Worm (Caenorhabditis elegans) whole organism, L3 larva: ENCODE results near the gene M117.6.

Experiments
- R02D3.7 ChIP-seq: fragments of 150-350 bp; optimal IDR thresholded peaks from 2 replicates; lab custom pipeline; 2014; ENCODE audit warnings: missing biosample characterization, missing genetic modification characterization
- ZK546.5 ChIP-seq: sonication (generic microtip); optimal IDR thresholded peaks from 2 replicates; lab custom pipeline; 2017; ENCODE audit warnings: missing biosample characterization, missing genetic modification characterization
- aly-2 ChIP-seq: fragments of 150-350 bp; optimal IDR thresholded peaks from 2 replicates; lab custom pipeline; 2014; ENCODE audit warnings: missing biosample characterization, missing genetic modification characterization
- ceh-28 ChIP-seq: fragments of 150-350 bp; optimal IDR thresholded peaks from 2 replicates; lab custom pipeline; 2014; ENCODE audit warnings: missing biosample characterization, missing genetic modification reagents, missing genetic modification characterization
- daf-12 ChIP-seq: fragments of 150-350 bp; optimal IDR thresholded peaks from 2 replicates; lab custom pipeline; 2014; ENCODE audit warnings: missing biosample characterization, missing genetic modification reagents, missing genetic modification characterization
- egl-27 ChIP-seq: sonication (generic microtip); optimal IDR thresholded peaks from 4 replicates; lab custom pipeline; 2017; ENCODE audit warnings: missing biosample characterization, missing genetic modification reagents, missing genetic modification characterization
- egl-5 ChIP-seq: fragments of 150-350 bp; optimal IDR thresholded peaks from 2 replicates; lab custom pipeline; 2017; ENCODE audit warnings: missing biosample characterization, missing genetic modification reagents, missing genetic modification characterization, inconsistent platforms
- elt-1 ChIP-seq: fragments of 150-350 bp; optimal IDR thresholded peaks from 2 replicates; lab custom pipeline; 2014; ENCODE audit warnings: missing biosample characterization, missing genetic modification characterization
- elt-2 ChIP-seq: sonication (generic microtip); optimal IDR thresholded peaks from 2 replicates; lab custom pipeline; 2016; ENCODE audit warnings: missing genetic modification reagents, mild to moderate bottlenecking, missing genetic modification characterization, missing compliant biosample characterization
- elt-3 ChIP-seq, 3 experiments: fragments of 150-350 bp in 1 of 3; sonication (generic microtip) in 2 of 3; optimal IDR thresholded peaks; 2 replicates in 2 of 3; 4 replicates in 1 of 3; lab custom pipeline; 2014 to 2017; ENCODE audit warnings: missing biosample characterization in 3 of 3, missing genetic modification characterization in 3 of 3
- eor-1 ChIP-seq, 2 experiments: fragments of 150-350 bp; optimal IDR thresholded peaks; 2 replicates each; lab custom pipeline; 2014 to 2018; ENCODE audit warnings: missing biosample characterization in 2 of 2, missing genetic modification characterization in 2 of 2
- fkh-2 ChIP-seq: fragments of 150-350 bp; optimal IDR thresholded peaks from 2 replicates; lab custom pipeline; 2014; ENCODE audit warnings: missing biosample characterization, missing genetic modification reagents, missing genetic modification characterization
- fos-1 ChIP-seq: fragments of 150-350 bp; optimal IDR thresholded peaks from 2 replicates; lab custom pipeline; 2014; ENCODE audit warnings: missing biosample characterization, missing genetic modification characterization
- hmg-11 ChIP-seq: sonication (generic microtip); optimal IDR thresholded peaks from 2 replicates; lab custom pipeline; 2016; ENCODE audit warnings: missing genetic modification characterization, missing compliant biosample characterization
- jun-1 ChIP-seq: fragments of 150-350 bp; optimal IDR thresholded peaks from 2 replicates; lab custom pipeline; 2014; ENCODE audit warnings: missing biosample characterization, missing genetic modification reagents, missing genetic modification characterization
- lin-39 ChIP-seq: fragments of 150-350 bp; optimal IDR thresholded peaks from 2 replicates; lab custom pipeline; 2018; ENCODE audit warnings: missing biosample characterization, missing genetic modification reagents, missing genetic modification characterization
- lsy-12 ChIP-seq: sonication (generic microtip); optimal IDR thresholded peaks from 2 replicates; lab custom pipeline; 2016; ENCODE audit warnings: mild to moderate bottlenecking, missing genetic modification characterization, missing compliant biosample characterization
- mdl-1 ChIP-seq: fragments of 150-350 bp; optimal IDR thresholded peaks from 2 replicates; lab custom pipeline; 2014; ENCODE audit warnings: missing biosample characterization, missing genetic modification characterization
- mml-1 ChIP-seq: fragments of 150-350 bp; sonication (generic microtip); optimal IDR thresholded peaks from 3 replicates; lab custom pipeline; 2014; ENCODE audit warnings: missing biosample characterization, missing genetic modification characterization
- nfya-1 ChIP-seq: sonication (generic microtip); optimal IDR thresholded peaks from 2 replicates; lab custom pipeline; 2017; ENCODE audit warnings: missing genetic modification characterization, mild to moderate bottlenecking, missing compliant biosample characterization, antibody characterized with exemption, moderate library complexity; ENCODE audit not compliant: insufficient read depth
- nhr-12 ChIP-seq: fragments of 150-350 bp; optimal IDR thresholded peaks from 2 replicates; lab custom pipeline; 2014; ENCODE audit warnings: missing biosample characterization, missing genetic modification characterization
- nhr-23 ChIP-seq: fragments of 150-350 bp; optimal IDR thresholded peaks from 2 replicates; lab custom pipeline; 2014; ENCODE audit warnings: missing biosample characterization, missing genetic modification reagents, missing genetic modification characterization
- nhr-25 ChIP-seq: sonication (generic microtip); optimal IDR thresholded peaks from 2 replicates; lab custom pipeline; 2017; ENCODE audit warnings: missing biosample characterization, missing genetic modification characterization
- nhr-28 ChIP-seq: fragments of 150-350 bp; optimal IDR thresholded peaks from 2 replicates; lab custom pipeline; 2014; ENCODE audit warnings: missing biosample characterization, missing genetic modification characterization
- nhr-43 ChIP-seq: sonication (generic microtip); optimal IDR thresholded peaks from 2 replicates; lab custom pipeline; 2016; ENCODE audit warnings: mild to moderate bottlenecking, missing genetic modification characterization, missing compliant biosample characterization; ENCODE audit not compliant: poor library complexity, severe bottlenecking
- nhr-67 ChIP-seq: fragments of 150-350 bp; optimal IDR thresholded peaks from 2 replicates; lab custom pipeline; 2014; ENCODE audit warnings: missing biosample characterization, missing genetic modification characterization
- nhr-76 ChIP-seq: fragments of 150-350 bp; sonication (generic microtip); optimal IDR thresholded peaks from 5 replicates; lab custom pipeline; 2014; ENCODE audit warnings: missing biosample characterization, missing genetic modification characterization
- pha-4 ChIP-seq: fragments of 150-350 bp; optimal IDR thresholded peaks from 2 replicates; lab custom pipeline; 2014; ENCODE audit warnings: missing biosample characterization, missing genetic modification reagents, missing genetic modification characterization
- sea-2 ChIP-seq: fragments of 150-350 bp; sonication (generic microtip); optimal IDR thresholded peaks from 4 replicates; lab custom pipeline; 2014; ENCODE audit warnings: missing biosample characterization, missing genetic modification reagents, missing genetic modification characterization
- skn-1 ChIP-seq: fragments of 150-350 bp; optimal IDR thresholded peaks from 2 replicates; lab custom pipeline; 2014; ENCODE audit warnings: missing biosample characterization, missing genetic modification characterization
- snpc-4 ChIP-seq: fragments of 150-350 bp; optimal IDR thresholded peaks from 2 replicates; lab custom pipeline; 2014; ENCODE audit warnings: missing biosample characterization, missing genetic modification characterization
- tbx-2 ChIP-seq: sonication (generic microtip); optimal IDR thresholded peaks from 2 replicates; lab custom pipeline; 2016; ENCODE audit warnings: mild to moderate bottlenecking, missing genetic modification characterization, missing compliant biosample characterization
- ztf-11 ChIP-seq: fragments of 150-350 bp; optimal IDR thresholded peaks from 2 replicates; lab custom pipeline; 2014; ENCODE audit warnings: missing biosample characterization, missing genetic modification characterization

Gene M117.6

DNA sequence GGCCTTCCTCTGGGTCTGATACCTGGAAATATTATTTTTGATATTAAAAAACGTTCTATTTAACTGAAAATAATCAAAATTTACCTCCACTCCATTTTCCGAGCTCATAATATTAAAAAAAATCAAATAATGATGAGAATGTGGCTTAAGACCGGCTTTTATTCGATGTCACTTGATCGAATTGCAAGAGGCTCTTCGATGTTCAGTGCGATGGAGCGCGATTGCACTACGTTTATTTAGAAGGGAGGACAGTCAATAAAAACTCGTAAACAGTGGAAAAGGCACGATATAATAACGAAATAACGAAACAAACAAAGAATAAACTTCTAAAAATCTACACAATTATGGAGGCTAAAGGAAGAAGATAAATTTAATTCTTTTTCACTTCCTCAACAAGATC is 26.9 kb upstream of the M117.6 start, which contains the start of gene tag-30 (continued):
- TF ChIP-seq mdl-1 (tag; lab: Kevin White, UChicago) = no peak
- TF ChIP-seq mml-1 (tag; lab: Kevin White, UChicago) = no peak
- TF ChIP-seq lsy-12 (tag; lab: Kevin White, UChicago) = no peak
- no peak for TF ChIP-seq nhr-28
- TF ChIP-seq jun-1 (tag; lab: Kevin White, UChicago) = no peak
- TF ChIP-seq ztf-11 (tag; lab: Kevin White, UChicago) = no peak
- no peak for TF ChIP-seq nhr-12 (tag; lab: Kevin White, UChicago)
- peak; percentile 10 for TF ChIP-seq nhr-43
- TF ChIP-seq nfya-1 = no peak
- no peak for TF ChIP-seq egl-27
- TF ChIP-seq nhr-67 (tag; lab: Kevin White, UChicago) = no peak

DNA sequence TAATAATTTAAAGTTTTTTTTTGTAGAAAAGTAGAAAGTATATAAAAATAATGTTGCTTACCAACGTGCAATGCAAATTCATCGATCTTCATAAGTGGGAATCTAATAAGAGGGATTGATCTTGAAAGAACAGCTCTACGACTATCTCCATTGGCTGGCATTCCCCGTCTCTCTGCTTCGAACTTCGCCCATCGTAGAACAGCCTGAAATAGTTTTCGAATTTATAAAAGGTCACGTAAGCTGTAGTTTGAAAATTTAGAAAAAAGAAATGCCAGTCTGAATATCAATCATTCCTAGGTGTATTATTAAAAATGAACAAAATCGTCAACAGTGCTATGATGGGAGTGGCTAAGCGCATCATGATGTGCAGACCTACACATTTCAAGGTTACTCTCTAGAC is 24.0 kb upstream of the M117.6 start, which contains the start of gene F38H4.5:
Gene F38H4.5, plus strand, starts transcription at position 301 of the 400 bp plus-strand sequence.
- TF ChIP-seq R02D3.7 (tag; lab: Kevin White, UChicago) (no peak), lin-39 (no peak), mdl-1 (tag; lab: Kevin White, UChicago) (no peak)
- TF ChIP-seq, all 47 proteins: peak for 0

DNA sequence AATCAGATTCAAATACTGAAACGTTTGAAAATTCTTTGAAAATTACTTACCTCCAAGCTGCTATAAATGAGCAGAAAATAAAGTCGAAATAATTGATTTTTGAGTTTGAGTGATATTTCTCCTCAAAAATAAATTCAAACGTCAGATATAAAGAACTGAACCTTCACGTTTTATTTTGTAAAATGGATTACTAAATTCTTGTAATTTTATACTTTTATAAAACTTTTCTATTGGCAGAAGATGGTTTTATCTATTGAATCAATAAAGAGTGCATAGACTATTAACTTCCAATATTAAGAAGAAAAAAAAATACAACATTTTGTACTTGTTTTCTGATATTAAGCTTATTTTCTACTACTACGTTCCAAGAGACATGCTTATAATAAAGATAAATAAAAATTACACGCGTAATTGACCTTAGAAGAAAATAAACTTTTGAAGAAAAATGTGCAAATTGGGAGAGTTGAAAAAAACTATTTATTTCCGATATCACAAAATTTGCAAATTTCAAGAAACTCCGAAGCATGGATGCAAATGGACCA is 19.9 kb upstream of the M117.6 start, which contains the start of the genes F38H4.6 and F38H4.4:
Gene F38H4.6, minus strand, starts transcription at position 101 of the 542 bp plus-strand sequence.
Gene F38H4.4, plus strand, starts transcription at position 492 of the 542 bp plus-strand sequence.
- TF ChIP-seq elt-2 (tag; lab: Kevin White, UChicago) (no peak), nhr-12 (tag; lab: Kevin White, UChicago) (no peak), aly-2 (tag; lab: Kevin White, UChicago) (no peak), elt-3 (tag; optimal IDR thresholded peaks at IDR 0.05; lab: Kevin White, UChicago) (no peak), nhr-43 (no peak), tbx-2 (tag; lab: Kevin White, UChicago) (no peak), nhr-23 (tag; lab: Kevin White, UChicago) (no peak), nhr-76 (tag; lab: Kevin White, UChicago) (no peak)
- TF ChIP-seq, all 47 proteins: peak for 0

DNA sequence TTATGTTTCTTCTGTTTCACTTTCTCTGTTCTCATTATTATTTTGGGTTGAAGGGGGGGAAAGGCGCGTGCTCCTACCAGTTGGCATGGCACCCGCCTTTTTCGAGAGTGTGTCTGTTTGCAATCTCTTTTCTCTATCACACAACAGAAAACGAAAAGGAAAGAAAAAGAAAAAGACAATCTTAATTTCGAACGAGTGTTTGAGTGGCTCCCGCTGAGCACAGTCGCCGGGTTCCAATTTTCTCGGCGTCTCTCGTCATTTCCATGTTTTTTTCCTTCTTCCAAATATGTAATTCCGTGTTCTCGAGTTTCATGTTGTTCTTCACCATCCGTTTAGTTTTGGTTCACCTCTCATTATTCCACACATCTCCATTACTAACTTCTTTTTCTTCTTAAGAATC is 14.2 kb upstream of the M117.6 start, which contains the start of gene F38H4.3:
Gene F38H4.3, plus strand, starts transcription at position 301 of the 400 bp plus-strand sequence.
- no peak for TF ChIP-seq daf-12 (tag; lab: Kevin White, UChicago)
- peak; percentile 56 for TF ChIP-seq pha-4 (tag; lab: Kevin White, UChicago)

DNA sequence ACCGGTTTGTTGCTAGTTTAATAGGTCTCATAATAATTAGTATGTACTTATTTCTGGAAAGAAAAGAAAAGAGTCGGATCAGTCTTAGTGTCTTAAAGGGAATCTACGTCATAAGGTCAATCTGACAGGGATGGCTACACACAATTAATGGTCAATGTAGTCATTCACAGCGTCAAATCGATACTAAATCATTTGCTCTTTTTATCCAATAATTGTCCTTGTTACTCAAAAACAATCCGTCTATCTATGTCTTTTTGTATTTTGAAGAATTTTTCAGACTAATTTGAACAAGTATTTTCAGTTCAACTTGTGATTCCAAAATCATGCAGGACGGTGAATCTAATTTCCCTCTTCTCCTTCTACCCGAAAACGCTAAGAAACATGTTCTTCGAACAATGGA is 10.7 kb upstream of the M117.6 start, which contains the start of gene fbxb-3:
Gene fbxb-3, plus strand, starts transcription at position 301 of the 400 bp plus-strand sequence.
- TF ChIP-seq fos-1 (tag; lab: Kevin White, UChicago) (no peak), skn-1 (tag; lab: Kevin White, UChicago) (no peak), tbx-2 (tag; lab: Kevin White, UChicago) (no peak), aly-2 (tag; lab: Kevin White, UChicago) (no peak), nfya-1 (no peak), eor-1 (tag; optimal IDR thresholded peaks at IDR 0.05; lab: Kevin White, UChicago) (no peak), egl-27 (no peak), hmg-11 (tag; lab: Kevin White, UChicago) (no peak), nhr-12 (tag; lab: Kevin White, UChicago) (no peak), sea-2 (GFP tag; lab: Kevin White, UChicago) (no peak), egl-5 (tag; lab: Kevin White, UChicago) (no peak), daf-12 (tag; lab: Kevin White, UChicago) (no peak), ceh-28 (tag; lab: Kevin White, UChicago) (no peak), nhr-23 (tag; lab: Kevin White, UChicago) (no peak)
- TF ChIP-seq, all 47 proteins: peak for 0

DNA sequence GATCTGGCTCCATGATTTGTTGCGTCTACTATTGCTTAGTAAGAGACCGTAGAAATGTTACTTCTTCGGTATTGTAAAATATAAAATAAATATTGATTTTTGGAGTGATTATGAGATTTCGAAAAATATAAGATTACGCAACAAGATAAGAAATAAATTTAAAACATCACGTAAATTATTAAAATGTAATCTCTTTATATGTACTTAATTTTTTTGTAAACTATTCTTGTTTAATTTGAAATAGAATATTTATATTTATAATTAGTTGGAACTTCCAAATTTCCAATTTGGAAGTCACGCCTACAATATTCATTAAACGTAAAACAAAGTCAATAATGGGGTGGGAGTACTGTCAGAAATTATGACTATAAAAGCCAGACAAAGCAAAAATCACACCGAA is 5.5 kb upstream of the M117.6 start, which contains the start of gene M117.4:
Gene M117.4, minus strand, starts transcription at position 101 of the 400 bp plus-strand sequence.
- TF ChIP-seq lsy-12 (tag; lab: Kevin White, UChicago) (no peak), nhr-23 (tag; lab: Kevin White, UChicago) (no peak), elt-1 (tag; lab: Kevin White, UChicago) (no peak), fkh-2 (no peak), ZK546.5 (tag; lab: Kevin White, UChicago) (no peak), nhr-25 (tag; lab: Kevin White, UChicago) (no peak), eor-1 (tag; optimal IDR thresholded peaks at IDR 0.05; lab: Kevin White, UChicago) (no peak), hmg-11 (tag; lab: Kevin White, UChicago) (no peak), snpc-4 (tag; lab: Kevin White, UChicago) (no peak)
